Fruit fly (Drosophila melanogaster) whole organism, wandering third instar larva: ENCODE measurements around the gene CG18249.

Source experiments
- N ChIP-seq: fragments of >200 bp; optimal IDR thresholded peaks from 2 replicates; lab custom pipeline; 2018; ENCODE audit warnings: missing biosample characterization, missing external identifiers, missing genetic modification characterization
- ey ChIP-seq: fragments of 200-800 bp; sonication (Bioruptor generic); optimal IDR thresholded peaks from 2 replicates; lab custom pipeline; 2016; ENCODE audit warnings: missing biosample characterization, missing genetic modification characterization

DNA sequence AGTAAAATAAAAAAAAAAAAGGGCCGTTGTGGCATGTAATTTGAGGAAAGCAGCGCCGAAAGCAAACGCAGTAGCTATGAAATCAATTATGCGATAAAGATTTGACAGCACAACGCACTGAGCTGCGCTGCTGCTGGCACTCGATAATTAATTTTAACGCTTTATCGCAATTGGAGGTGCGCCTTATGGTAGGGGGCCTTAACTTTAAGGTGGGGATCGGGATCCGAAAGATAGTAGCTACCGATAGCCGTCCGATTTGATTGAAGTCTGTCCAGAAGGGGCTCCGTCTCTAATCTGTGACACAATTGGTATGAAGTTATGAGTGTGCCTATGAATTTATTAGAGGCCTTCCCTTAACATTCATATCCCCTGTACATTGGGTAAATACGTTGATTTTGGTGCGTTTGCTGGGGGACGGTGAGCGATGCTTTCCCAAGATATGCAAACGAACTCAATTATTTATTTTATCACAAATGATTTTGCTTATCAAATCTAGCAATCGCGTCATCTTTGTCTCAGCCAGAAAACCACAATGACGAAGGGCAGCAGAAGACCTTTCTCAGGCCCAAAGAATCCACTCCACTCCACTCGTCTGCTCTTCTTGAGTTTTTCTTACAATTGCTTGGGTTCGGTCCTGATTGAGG is 11.4 kb upstream of the CG18249 start:
- TF ChIP-seq N (GFP tag; lab: Kevin White, UChicago): no peak
- TF ChIP-seq ey (GFP tag; lab: Kevin White, UChicago): no peak
